Worm (Caenorhabditis elegans) whole organism, mixed stage, embryonic: ENCODE measurements around the gene F22E5.6.
"Not testable (repeated sequence)": the region's sequence is repeated elsewhere in the genome, so short reads cannot be mapped to it uniquely, and the experiment has no call there.

Experiments
- M03D4.4 ChIP-seq: sonication (generic microtip); optimal IDR thresholded peaks from 2 replicates; lab custom pipeline; 2017; ENCODE audit warnings: mild to moderate bottlenecking, missing genetic modification characterization, missing compliant biosample characterization
- bed-3 ChIP-seq: fragments of 200-800 bp; sonication (Bioruptor generic); optimal IDR thresholded peaks from 3 replicates; lab custom pipeline; 2018; ENCODE audit warnings: mild to moderate bottlenecking, missing genetic modification characterization, moderate library complexity, missing compliant biosample characterization
- blmp-1 ChIP-seq: fragments of 150-350 bp; optimal IDR thresholded peaks from 2 replicates; lab custom pipeline; 2014; ENCODE audit warnings: missing biosample characterization, missing genetic modification characterization
- ceh-39 ChIP-seq: fragments of 150-350 bp; optimal IDR thresholded peaks from 2 replicates; lab custom pipeline; 2014; ENCODE audit warnings: missing biosample characterization, missing genetic modification characterization
- ceh-43 ChIP-seq: fragments of 200-800 bp; sonication (Bioruptor generic); optimal IDR thresholded peaks from 2 replicates; lab custom pipeline; 2018; ENCODE audit warnings: mild to moderate bottlenecking, missing genetic modification characterization, moderate library complexity, missing compliant biosample characterization
- ceh-83 ChIP-seq: fragments of 200-800 bp; sonication (Bioruptor generic); optimal IDR thresholded peaks from 2 replicates; lab custom pipeline; 2018; ENCODE audit warnings: mild to moderate bottlenecking, missing genetic modification characterization, missing compliant biosample characterization
- ces-1 ChIP-seq: fragments of 150-350 bp; optimal IDR thresholded peaks from 2 replicates; lab custom pipeline; 2014; ENCODE audit warnings: missing biosample characterization, missing genetic modification reagents, missing genetic modification characterization
- cnd-1 ChIP-seq: fragments of 200-800 bp; sonication (Bioruptor generic); optimal IDR thresholded peaks from 2 replicates; lab custom pipeline; 2018; ENCODE audit warnings: mild to moderate bottlenecking, missing genetic modification characterization, missing compliant biosample characterization
- drap-1 ChIP-seq: fragments of 200-800 bp; sonication (Bioruptor generic); optimal IDR thresholded peaks from 3 replicates; lab custom pipeline; 2018; ENCODE audit warnings: mild to moderate bottlenecking, missing genetic modification characterization, missing compliant biosample characterization
- elt-1 ChIP-seq: sonication (generic microtip); optimal IDR thresholded peaks from 2 replicates; lab custom pipeline; 2017; ENCODE audit warnings: missing genetic modification characterization, mild to moderate bottlenecking, missing compliant biosample characterization, antibody characterized with exemption, moderate library complexity, borderline replicate concordance; ENCODE audit not compliant: insufficient read depth
- elt-3 ChIP-seq: fragments of 150-350 bp; optimal IDR thresholded peaks from 2 replicates; lab custom pipeline; 2014; ENCODE audit warnings: missing biosample characterization, missing genetic modification characterization
- flh-1 ChIP-seq: fragments of 200-800 bp; sonication (Bioruptor generic); optimal IDR thresholded peaks from 2 replicates; lab custom pipeline; 2018; ENCODE audit warnings: mild to moderate bottlenecking, missing genetic modification characterization, moderate library complexity, missing compliant biosample characterization
- hlh-1 ChIP-seq: fragments of 150-350 bp; optimal IDR thresholded peaks from 2 replicates; lab custom pipeline; 2014; ENCODE audit warnings: missing biosample characterization, missing genetic modification reagents, missing genetic modification characterization
- lin-13 ChIP-seq: fragments of 150-350 bp; optimal IDR thresholded peaks from 2 replicates; lab custom pipeline; 2014; ENCODE audit warnings: missing biosample characterization, missing genetic modification characterization
- lsy-2 ChIP-seq: fragments of 150-350 bp; optimal IDR thresholded peaks from 2 replicates; lab custom pipeline; 2014; ENCODE audit warnings: missing biosample characterization, missing genetic modification characterization
- mab-5 ChIP-seq: fragments of 150-350 bp; optimal IDR thresholded peaks from 2 replicates; lab custom pipeline; 2014; ENCODE audit warnings: missing biosample characterization, missing genetic modification characterization
- mep-1 ChIP-seq: fragments of 150-350 bp; optimal IDR thresholded peaks from 2 replicates; lab custom pipeline; 2017; ENCODE audit warnings: missing biosample characterization, missing genetic modification reagents, missing genetic modification characterization, inconsistent platforms
- mls-2 ChIP-seq: sonication (generic microtip); optimal IDR thresholded peaks from 2 replicates; lab custom pipeline; 2016; ENCODE audit warnings: mild to moderate bottlenecking, missing genetic modification characterization, moderate library complexity, missing compliant biosample characterization
- nhr-237 ChIP-seq: fragments of 150-350 bp; optimal IDR thresholded peaks from 2 replicates; lab custom pipeline; 2014; ENCODE audit warnings: missing biosample characterization, missing genetic modification characterization
- nhr-28 ChIP-seq: fragments of 150-350 bp; optimal IDR thresholded peaks from 2 replicates; lab custom pipeline; 2014; ENCODE audit warnings: missing biosample characterization, missing genetic modification characterization
- nhr-76 ChIP-seq: sonication (generic microtip); optimal IDR thresholded peaks from 2 replicates; lab custom pipeline; 2017; ENCODE audit warnings: missing biosample characterization, missing genetic modification characterization
- pha-4 ChIP-seq: fragments of 150-350 bp; optimal IDR thresholded peaks from 2 replicates; lab custom pipeline; 2018; ENCODE audit warnings: missing biosample characterization, missing genetic modification reagents, missing genetic modification characterization
- sem-2 ChIP-seq: fragments of 200-800 bp; sonication (Bioruptor generic); optimal IDR thresholded peaks from 2 replicates; lab custom pipeline; 2018; ENCODE audit warnings: mild to moderate bottlenecking, missing genetic modification characterization, missing compliant biosample characterization
- snpc-4 ChIP-seq: fragments of 150-350 bp; optimal IDR thresholded peaks from 2 replicates; lab custom pipeline; 2014; ENCODE audit warnings: missing biosample characterization, missing genetic modification characterization
- sptf-1 ChIP-seq: sonication (generic microtip); optimal IDR thresholded peaks from 2 replicates; lab custom pipeline; 2017; ENCODE audit warnings: mild to moderate bottlenecking, missing genetic modification characterization, moderate library complexity, missing compliant biosample characterization
- tbx-8 ChIP-seq: fragments of 200-800 bp; sonication (Bioruptor generic); optimal IDR thresholded peaks from 2 replicates; lab custom pipeline; 2018; ENCODE audit warnings: mild to moderate bottlenecking, missing genetic modification characterization, moderate library complexity, missing compliant biosample characterization
- unc-120 ChIP-seq: sonication (generic microtip); optimal IDR thresholded peaks from 2 replicates; lab custom pipeline; 2017; ENCODE audit warnings: missing genetic modification characterization, missing compliant biosample characterization; ENCODE audit not compliant: poor library complexity, severe bottlenecking
- unc-39 ChIP-seq: fragments of 150-350 bp; optimal IDR thresholded peaks from 2 replicates; lab custom pipeline; 2014; ENCODE audit warnings: missing biosample characterization, missing genetic modification characterization
- unc-62 ChIP-seq: fragments of 150-350 bp; optimal IDR thresholded peaks from 2 replicates; lab custom pipeline; 2014; ENCODE audit warnings: missing biosample characterization, missing genetic modification reagents, missing genetic modification characterization
- zip-8 ChIP-seq: fragments of 150-350 bp; optimal IDR thresholded peaks from 2 replicates; lab custom pipeline; 2014; ENCODE audit warnings: missing biosample characterization, missing genetic modification characterization
- ztf-11 ChIP-seq: fragments of 150-350 bp; optimal IDR thresholded peaks from 2 replicates; lab custom pipeline; 2014; ENCODE audit warnings: missing biosample characterization, missing genetic modification characterization

Gene F22E5.6

ce11 chrII:2649539-2649938 is at the start of gene F22E5.6, which contains the start of gene F22E5.13:
TSS of gene F22E5.6 (plus strand) at chrII:2649835.
TSS of gene F22E5.13 (minus strand) at chrII:2649639.
- TF ChIP-seq mls-2 (tag; lab: Kevin White, UChicago) (no peak), zip-8 (tag; lab: Kevin White, UChicago) (no peak), unc-62 (GFP tag; lab: Kevin White, UChicago) (no peak), nhr-237 (tag; lab: Kevin White, UChicago) (no peak), ceh-39 (tag; lab: Kevin White, UChicago) (no peak), mab-5 (tag; lab: Kevin White, UChicago) (no peak), hlh-1 (no peak), flh-1 (GFP tag; lab: Kevin White, UChicago) (no peak), snpc-4 (tag; lab: Kevin White, UChicago) (no peak), ceh-43 (GFP tag; lab: Kevin White, UChicago) (no peak), nhr-76 (tag; lab: Kevin White, UChicago) (no peak), M03D4.4 (tag; lab: Kevin White, UChicago) (no peak), unc-120 (tag; lab: Kevin White, UChicago) (no peak), pha-4 (no peak), elt-1 (tag; lab: Kevin White, UChicago) (no peak), bed-3 (GFP tag; lab: Kevin White, UChicago) (no peak), ces-1 (no peak)

- TF ChIP-seq mab-5, mep-1, lin-13 (tag; lab: Kevin White, UChicago): not testable (repeated sequence)
- TF ChIP-seq, all 35 proteins: peak for 0; not testable (repeated sequence) for 35
Observed at ce11 chrII:2600176-2600575, 49.5 kb upstream of the F22E5.6 start, which contains the start of gene F33H12.1. TSS of gene F33H12.1 (plus strand) at chrII:2600476.

- TF ChIP-seq nhr-76 (tag; lab: Kevin White, UChicago) (no peak), M03D4.4 (tag; lab: Kevin White, UChicago) (no peak), nhr-28 (no peak), ces-1 (no peak), ceh-83 (GFP tag; lab: Kevin White, UChicago) (no peak), unc-120 (tag; lab: Kevin White, UChicago) (no peak), lsy-2 (tag; lab: Kevin White, UChicago) (no peak), ztf-11 (tag; lab: Kevin White, UChicago) (no peak), elt-3 (no peak), bed-3 (GFP tag; lab: Kevin White, UChicago) (no peak), drap-1 (GFP tag; lab: Kevin White, UChicago) (no peak), blmp-1 (tag; lab: Kevin White, UChicago) (no peak), sem-2 (no peak), mab-5 (tag; lab: Kevin White, UChicago) (no peak), zip-8 (tag; lab: Kevin White, UChicago) (no peak), cnd-1 (no peak), ceh-43 (GFP tag; lab: Kevin White, UChicago) (no peak), flh-1 (GFP tag; lab: Kevin White, UChicago) (no peak), unc-39 (tag; lab: Kevin White, UChicago) (no peak)
Observed at ce11 chrII:2600931-2601330, 48.7 kb upstream of the F22E5.6 start.

- TF ChIP-seq flh-1 (GFP tag; lab: Kevin White, UChicago) (no peak), unc-39 (tag; lab: Kevin White, UChicago) (no peak), blmp-1 (tag; lab: Kevin White, UChicago) (no peak), sptf-1 (no peak), hlh-1 (no peak), M03D4.4 (tag; lab: Kevin White, UChicago) (no peak), sem-2 (no peak), ces-1 (no peak), elt-1 (tag; lab: Kevin White, UChicago) (no peak), lin-13 (tag; lab: Kevin White, UChicago) (no peak), pha-4 (no peak), ceh-39 (tag; lab: Kevin White, UChicago) (no peak), unc-120 (tag; lab: Kevin White, UChicago) (no peak), nhr-28 (no peak), tbx-8 (GFP tag; lab: Kevin White, UChicago) (no peak), nhr-76 (tag; lab: Kevin White, UChicago) (no peak), ztf-11 (tag; lab: Kevin White, UChicago) (no peak)
Observed at ce11 chrII:2605319-2605718, 44.3 kb upstream of the F22E5.6 start, which contains the start of gene sri-77. TSS of gene sri-77 (minus strand) at chrII:2605419.
